Worm (Caenorhabditis elegans) whole organism, young adult: Measurements from ENCODE around the gene F14E5.8.

ENCODE experiments used
- F37B4.10 ChIP-seq: fragments of 200-800 bp; sonication (Bioruptor generic); IDR thresholded peaks from 2 replicates; pipeline ENCODE4 v1.3.6; 2022; ENCODE audit warnings: missing genetic modification characterization, missing compliant biosample characterization
- F49E8.2 ChIP-seq: sonication (generic microtip); optimal IDR thresholded peaks from 3 replicates; lab custom pipeline; 2017; ENCODE audit warnings: missing genetic modification characterization, mild to moderate bottlenecking, missing compliant biosample characterization, antibody characterized with exemption, moderate library complexity; ENCODE audit not compliant: insufficient read depth
- F57C9.4 ChIP-seq: sonication (generic microtip); optimal IDR thresholded peaks from 2 replicates; lab custom pipeline; 2017; ENCODE audit warnings: mild to moderate bottlenecking, missing genetic modification characterization, missing compliant biosample characterization
- K12H6.12 ChIP-seq: fragments of 200-800 bp; sonication (Bioruptor generic); optimal IDR thresholded peaks from 2 replicates; lab custom pipeline; 2018; ENCODE audit warnings: mild to moderate bottlenecking, missing genetic modification characterization, missing compliant biosample characterization
- T07F8.4 ChIP-seq: sonication (generic microtip); optimal IDR thresholded peaks from 2 replicates; lab custom pipeline; 2016; ENCODE audit warnings: mild to moderate bottlenecking, missing genetic modification characterization, moderate library complexity, missing compliant biosample characterization
- Y53G8AR.9 ChIP-seq: fragments of 200-800 bp; sonication (Bioruptor generic); conservative IDR thresholded peaks from 2 replicates; pipeline ENCODE4 v1.3.6; 2022; ENCODE audit warnings: missing genetic modification reagents, missing genetic modification characterization, missing compliant biosample characterization
- Y56A3A.18 ChIP-seq: fragments of 200-800 bp; sonication (Bioruptor generic); IDR thresholded peaks from 2 replicates; pipeline ENCODE4 v1.3.6; 2022; ENCODE audit warnings: missing genetic modification reagents, missing genetic modification characterization, missing compliant biosample characterization
- Y67H2A.10 ChIP-seq: fragments of 200-800 bp; sonication (Bioruptor generic); conservative IDR thresholded peaks from 2 replicates; pipeline ENCODE4 v1.3.6; 2022; ENCODE audit warnings: missing genetic modification reagents, missing genetic modification characterization, missing compliant biosample characterization
- Y79H2A.3 ChIP-seq: fragments of 200-800 bp; sonication (Bioruptor generic); conservative IDR thresholded peaks from 2 replicates; pipeline ENCODE4 v1.3.6; 2022; ENCODE audit warnings: missing genetic modification reagents, missing genetic modification characterization, missing compliant biosample characterization
- Y95B8A.8 ChIP-seq: fragments of 200-800 bp; sonication (Bioruptor generic); IDR thresholded peaks from 2 replicates; pipeline ENCODE4 v1.3.6; 2022; ENCODE audit warnings: missing genetic modification reagents, missing genetic modification characterization, missing compliant biosample characterization
- akir-1 ChIP-seq: fragments of 200-800 bp; sonication (Bioruptor generic); optimal IDR thresholded peaks from 2 replicates; lab custom pipeline; 2018; ENCODE audit warnings: mild to moderate bottlenecking, missing genetic modification characterization, moderate library complexity, missing compliant biosample characterization
- ama-1 ChIP-seq, 3 experiments: fragments of 150-350 bp in 1 of 3; sonication (generic microtip) in 2 of 3; optimal IDR thresholded peaks; 2 replicates each; lab custom pipeline; 2014 to 2018; ENCODE audit warnings: missing biosample characterization in 2 of 3, missing genetic modification characterization in 2 of 3, missing genetic modification reagents in 2 of 3
- attf-3 ChIP-seq: fragments of 200-800 bp; sonication (Bioruptor generic); conservative IDR thresholded peaks from 2 replicates; pipeline ENCODE4 v1.3.6; 2022; ENCODE audit warnings: missing genetic modification reagents, missing genetic modification characterization, missing compliant biosample characterization
- ccch-3 ChIP-seq: fragments of 200-800 bp; sonication (Bioruptor generic); optimal IDR thresholded peaks from 2 replicates; lab custom pipeline; 2018; ENCODE audit warnings: mild to moderate bottlenecking, missing genetic modification characterization, missing compliant biosample characterization
- cebp-1 ChIP-seq, 2 experiments: fragments of 200-800 bp in 1 of 2; sonication (Bioruptor generic) in 1 of 2; sonication (generic microtip) in 1 of 2; IDR thresholded peaks in 1 of 2; optimal IDR thresholded peaks in 1 of 2; 2 replicates each; pipeline versions ENCODE4 v1.3.6 to Lab custom; 2017 to 2022; ENCODE audit warnings: missing compliant biosample characterization in 2 of 2, missing genetic modification characterization in 2 of 2, mild to moderate bottlenecking in 1 of 2, missing genetic modification reagents in 1 of 2, moderate library complexity in 1 of 2
- cebp-2 ChIP-seq: fragments of 200-800 bp; sonication (Bioruptor generic); IDR thresholded peaks from 2 replicates; pipeline ENCODE4 v1.3.6; 2022; ENCODE audit warnings: missing genetic modification characterization, missing compliant biosample characterization
- ceh-40 ChIP-seq: fragments of 200-800 bp; sonication (Bioruptor generic); IDR thresholded peaks from 2 replicates; pipeline ENCODE4 v1.3.6; 2022; ENCODE audit warnings: missing genetic modification characterization, missing compliant biosample characterization
- ceh-79 ChIP-seq: sonication (generic microtip); optimal IDR thresholded peaks from 2 replicates; lab custom pipeline; 2017; ENCODE audit warnings: mild to moderate bottlenecking, missing genetic modification characterization, missing compliant biosample characterization
- dpl-1 ChIP-seq: fragments of 150-350 bp; optimal IDR thresholded peaks from 2 replicates; lab custom pipeline; 2014; ENCODE audit warnings: missing biosample characterization, missing genetic modification reagents, missing genetic modification characterization
- efl-1 ChIP-seq: fragments of 150-350 bp; optimal IDR thresholded peaks from 2 replicates; lab custom pipeline; 2014; ENCODE audit warnings: missing biosample characterization, missing genetic modification reagents, missing genetic modification characterization
- egl-18 ChIP-seq: fragments of 200-800 bp; sonication (Bioruptor generic); IDR thresholded peaks from 2 replicates; pipeline ENCODE4 v1.3.6; 2022; ENCODE audit warnings: missing genetic modification reagents, missing genetic modification characterization, missing compliant biosample characterization
- ets-4 ChIP-seq: fragments of 200-800 bp; sonication (Bioruptor generic); optimal IDR thresholded peaks from 2 replicates; lab custom pipeline; 2018; ENCODE audit warnings: mild to moderate bottlenecking, missing genetic modification characterization, missing compliant biosample characterization
- hlh-12 ChIP-seq: sonication (generic microtip); optimal IDR thresholded peaks from 2 replicates; lab custom pipeline; 2016; ENCODE audit warnings: missing genetic modification characterization, missing compliant biosample characterization
- lag-1 ChIP-seq: fragments of 200-800 bp; sonication (Bioruptor generic); IDR thresholded peaks from 2 replicates; pipeline ENCODE4 v1.3.6; 2022; ENCODE audit warnings: missing genetic modification reagents, missing genetic modification characterization, missing compliant biosample characterization
- let-526 ChIP-seq: fragments of 200-800 bp; sonication (Bioruptor generic); IDR thresholded peaks from 2 replicates; pipeline ENCODE4 v1.3.6; 2022; ENCODE audit warnings: missing genetic modification reagents, missing genetic modification characterization, missing compliant biosample characterization
- lin-40 ChIP-seq: sonication (generic microtip); optimal IDR thresholded peaks from 2 replicates; lab custom pipeline; 2016; ENCODE audit warnings: missing genetic modification characterization, mild to moderate bottlenecking, missing compliant biosample characterization, missing genotype, missing genetic modification reagents
- lin-54 ChIP-seq: fragments of 200-800 bp; sonication (Bioruptor generic); optimal IDR thresholded peaks from 2 replicates; lab custom pipeline; 2018; ENCODE audit warnings: mild to moderate bottlenecking, missing genetic modification characterization, missing compliant biosample characterization
- lsy-27 ChIP-seq: sonication (generic microtip); optimal IDR thresholded peaks from 2 replicates; lab custom pipeline; 2017; ENCODE audit warnings: missing genetic modification characterization, mild to moderate bottlenecking, missing compliant biosample characterization, antibody characterized with exemption, missing genotype, borderline replicate concordance; ENCODE audit not compliant: insufficient read depth
- madf-10 ChIP-seq: sonication (generic microtip); optimal IDR thresholded peaks from 2 replicates; lab custom pipeline; 2016; ENCODE audit warnings: mild to moderate bottlenecking, missing genetic modification characterization, missing compliant biosample characterization
- madf-3 ChIP-seq: fragments of 200-800 bp; sonication (Bioruptor generic); IDR thresholded peaks from 2 replicates; pipeline ENCODE4 v1.3.6; 2022; ENCODE audit warnings: missing genetic modification reagents, missing genetic modification characterization, missing compliant biosample characterization
- madf-8 ChIP-seq: fragments of 200-800 bp; sonication (Bioruptor generic); conservative IDR thresholded peaks from 2 replicates; pipeline ENCODE4 v1.3.6; 2022; ENCODE audit warnings: missing genetic modification reagents, missing genetic modification characterization, missing compliant biosample characterization
- mes-4 ChIP-seq: sonication (generic microtip); optimal IDR thresholded peaks from 2 replicates; lab custom pipeline; 2016; ENCODE audit warnings: missing genotype, missing genetic modification characterization, missing compliant biosample characterization
- mxl-1 ChIP-seq: sonication (generic microtip); optimal IDR thresholded peaks from 2 replicates; lab custom pipeline; 2016; ENCODE audit warnings: missing genetic modification characterization, missing compliant biosample characterization
- nfya-1 ChIP-seq: sonication (generic microtip); optimal IDR thresholded peaks from 2 replicates; lab custom pipeline; 2017; ENCODE audit warnings: antibody characterized with exemption, missing compliant biosample characterization, missing genetic modification characterization, borderline replicate concordance; ENCODE audit not compliant: insufficient read depth
- nfya-2 ChIP-seq: fragments of 200-800 bp; sonication (Bioruptor generic); IDR thresholded peaks from 2 replicates; pipeline ENCODE4 v1.3.6; 2022; ENCODE audit warnings: missing genetic modification reagents, missing genetic modification characterization, missing compliant biosample characterization
- nhr-179 ChIP-seq: sonication (generic microtip); optimal IDR thresholded peaks from 2 replicates; lab custom pipeline; 2016; ENCODE audit warnings: mild to moderate bottlenecking, missing genetic modification characterization, missing compliant biosample characterization
- pha-4 ChIP-seq: fragments of 150-350 bp; sonication (generic microtip); optimal IDR thresholded peaks from 2 replicates; lab custom pipeline; 2014; ENCODE audit warnings: missing biosample characterization, missing genetic modification reagents, missing genetic modification characterization
- repo-1 ChIP-seq: sonication (generic microtip); optimal IDR thresholded peaks from 2 replicates; lab custom pipeline; 2017; ENCODE audit warnings: mild to moderate bottlenecking, missing genetic modification characterization, missing compliant biosample characterization
- rpc-1 ChIP-seq, 2 experiments: fragments of 150-350 bp in 1 of 2; sonication (generic microtip) in 1 of 2; optimal IDR thresholded peaks; 2 replicates each; lab custom pipeline; 2014 to 2018; ENCODE audit warnings: missing biosample characterization in 1 of 2, missing genetic modification characterization in 1 of 2, missing genetic modification reagents in 1 of 2, missing genotype in 1 of 2
- snpc-3.4 ChIP-seq: sonication (generic microtip); optimal IDR thresholded peaks from 2 replicates; lab custom pipeline; 2017; ENCODE audit warnings: missing genetic modification characterization, mild to moderate bottlenecking, missing compliant biosample characterization, antibody characterized with exemption, moderate library complexity, missing genotype, missing genetic modification reagents
- sptf-2 ChIP-seq: fragments of 200-800 bp; sonication (Bioruptor generic); optimal IDR thresholded peaks from 2 replicates; lab custom pipeline; 2018; ENCODE audit warnings: mild to moderate bottlenecking, missing genetic modification characterization, missing compliant biosample characterization
- tbp1 ChIP-seq: fragments of 200-800 bp; sonication (Bioruptor generic); optimal IDR thresholded peaks from 2 replicates; lab custom pipeline; 2018; ENCODE audit warnings: mild to moderate bottlenecking, missing genetic modification characterization, missing compliant biosample characterization
- tbx-9 ChIP-seq: sonication (generic microtip); optimal IDR thresholded peaks from 2 replicates; lab custom pipeline; 2016; ENCODE audit warnings: borderline replicate concordance, missing genetic modification characterization, inconsistent platforms, missing compliant biosample characterization
- unc-130 ChIP-seq: sonication (generic microtip); optimal IDR thresholded peaks from 2 replicates; lab custom pipeline; 2016; ENCODE audit warnings: missing genetic modification reagents, missing genetic modification characterization, missing compliant biosample characterization
- zim-3 ChIP-seq: sonication (generic microtip); optimal IDR thresholded peaks from 2 replicates; lab custom pipeline; 2017; ENCODE audit warnings: mild to moderate bottlenecking, missing genetic modification characterization, moderate library complexity, missing compliant biosample characterization
- ztf-25 ChIP-seq: fragments of 200-800 bp; sonication (Bioruptor generic); IDR thresholded peaks from 2 replicates; pipeline ENCODE4 v1.3.6; 2022; ENCODE audit warnings: missing genetic modification reagents, missing genetic modification characterization, missing compliant biosample characterization
- ztf-3 ChIP-seq: fragments of 200-800 bp; sonication (Bioruptor generic); optimal IDR thresholded peaks from 2 replicates; lab custom pipeline; 2018; ENCODE audit warnings: mild to moderate bottlenecking, missing genetic modification characterization, missing compliant biosample characterization

F14E5.8 gene

ce11 chrII:8464448-8464898 lies 44.6 kb downstream of the F14E5.8 start, which contains the start of gene fars-3 (continued):
- no peak for TF ChIP-seq Y56A3A.18 (GFP tag; lab: Robert Waterston, UW)
- no peak for TF ChIP-seq ztf-3 (GFP tag; lab: Kevin White, UChicago)
- peak; percentile 34; the same call in 1 of the 2 replicates for TF ChIP-seq ztf-25 (GFP tag; lab: Robert Waterston, UW)
- no peak for TF ChIP-seq mxl-1 (tag; lab: Kevin White, UChicago)
- TF ChIP-seq akir-1 (GFP tag; lab: Kevin White, UChicago) = no peak
- no peak for TF ChIP-seq dpl-1 (GFP tag; lab: Kevin White, UChicago)
- no peak for TF ChIP-seq pha-4 (tag; lab: Kevin White, UChicago)
- no peak for TF ChIP-seq ets-4 (GFP tag; lab: Kevin White, UChicago)
- no peak for TF ChIP-seq lin-40 (tag; lab: Kevin White, UChicago)
- no peak for TF ChIP-seq tbx-9
- no peak for TF ChIP-seq lsy-27 (tag; lab: Kevin White, UChicago)
- TF ChIP-seq sptf-2 (GFP tag; lab: Kevin White, UChicago) = no peak
- TF ChIP-seq F37B4.10 (GFP tag; lab: Robert Waterston, UW) = no peak
- TF ChIP-seq Y95B8A.8 = peak; percentile 23; the same call in 1 of the 2 replicates
- no peak for TF ChIP-seq madf-10
- no peak for TF ChIP-seq nfya-2 (GFP tag; lab: Robert Waterston, UW)
- peak; percentile 24 for TF ChIP-seq tbp1 (GFP tag; lab: Kevin White, UChicago)
- no peak for TF ChIP-seq hlh-12 (tag; lab: Kevin White, UChicago)
- TF ChIP-seq Y53G8AR.9 (GFP tag; lab: Robert Waterston, UW) = peak; percentile 71
- no peak for TF ChIP-seq repo-1 (tag; lab: Kevin White, UChicago)
- TF ChIP-seq madf-3 = 0 out of 2 replicates have a peak, but pooled peaks have one; percentile 69
- TF ChIP-seq efl-1 (GFP tag; lab: Kevin White, UChicago) = no peak
- TF ChIP-seq nfya-1 = no peak
- no peak for TF ChIP-seq mes-4 (tag; lab: Kevin White, UChicago)
- TF ChIP-seq let-526 (GFP tag; lab: Robert Waterston, UW) = no peak
- no peak for TF ChIP-seq ceh-79 (tag; lab: Kevin White, UChicago)
- no peak for TF ChIP-seq rpc-1 (optimal IDR thresholded peaks at IDR 0.05; lab: Kevin White, UChicago)
- no peak for TF ChIP-seq rpc-1 (tag; optimal IDR thresholded peaks at IDR 0.05; lab: Kevin White, UChicago)
- no peak for TF ChIP-seq unc-130 (GFP tag; lab: Kevin White, UChicago)
- TF ChIP-seq K12H6.12 (tag; lab: Kevin White, UChicago) = no peak
- no peak for TF ChIP-seq cebp-1 (GFP tag; IDR thresholded peaks at IDR 0.05; lab: Robert Waterston, UW)
- TF ChIP-seq cebp-1 (tag; optimal IDR thresholded peaks at IDR 0.05; lab: Kevin White, UChicago) = peak; percentile 55
- TF ChIP-seq lag-1 (GFP tag; lab: Robert Waterston, UW) = no peak
- TF ChIP-seq ama-1 (optimal IDR thresholded peaks at IDR 0.05; lab: Kevin White, UChicago) = no peak
- peak; percentile 16 to 68 for TF ChIP-seq ama-1 (GFP tag; optimal IDR thresholded peaks at IDR 0.05; lab: Kevin White, UChicago)
- no peak for TF ChIP-seq cebp-2
- no peak for TF ChIP-seq ccch-3 (GFP tag; lab: Kevin White, UChicago)
- TF ChIP-seq F57C9.4 (tag; lab: Kevin White, UChicago) = no peak
- TF ChIP-seq F49E8.2 (tag; lab: Kevin White, UChicago) = no peak
- TF ChIP-seq lin-54 (GFP tag; lab: Kevin White, UChicago) = peak; percentile 61
- no peak for TF ChIP-seq T07F8.4
- peak; percentile 60; the same call in 1 of the 2 replicates for TF ChIP-seq Y79H2A.3
- TF ChIP-seq Y67H2A.10 (GFP tag; lab: Robert Waterston, UW) = 0 out of 2 replicates have a peak, but pooled peaks have one; percentile 32
- TF ChIP-seq nhr-179 (tag; lab: Kevin White, UChicago) = no peak
- peak; percentile 57 for TF ChIP-seq snpc-3.4 (tag; lab: Kevin White, UChicago)
- TF ChIP-seq zim-3 = no peak
- no peak for TF ChIP-seq attf-3 (GFP tag; lab: Robert Waterston, UW)
- peak; percentile 15; the same call in 1 of the 2 replicates for TF ChIP-seq madf-8 (GFP tag; lab: Robert Waterston, UW)
- no peak for TF ChIP-seq egl-18
- TF ChIP-seq ceh-40 (GFP tag; lab: Robert Waterston, UW) = peak; percentile 21; the same call in 1 of the 2 replicates
